Worm (Caenorhabditis elegans) whole organism, late embryonic: ENCODE data around the gene zip-1.

Source experiments
- ceh-14 ChIP-seq: sonication (generic microtip); optimal IDR thresholded peaks from 2 replicates; lab custom pipeline; 2016; ENCODE audit warnings: missing genotype, missing genetic modification characterization, missing compliant biosample characterization
- ref-2 ChIP-seq: sonication (generic microtip); optimal IDR thresholded peaks from 2 replicates; lab custom pipeline; 2016; ENCODE audit warnings: missing genetic modification characterization, missing compliant biosample characterization

The zip-1 gene

ce11 chrIII:12388106-12388505 is 54.6 kb downstream of the zip-1 start:
- no peak for TF ChIP-seq ceh-14 (tag; lab: Kevin White, UChicago)
- no peak for TF ChIP-seq ref-2
